Worm (Caenorhabditis elegans): Measurements from ENCODE around the gene hst-1.

- no peak for TF ChIP-seq flt-1 (GFP tag; IDR thresholded peaks at IDR 0.05)
- no peak for TF ChIP-seq klf-2 (GFP tag; conservative IDR thresholded peaks at IDR 0.05)
- TF ChIP-seq T22C8.4 (GFP tag; IDR thresholded peaks at IDR 0.05), result no peak
- no peak for TF ChIP-seq cog-1 (tag; optimal IDR thresholded peaks at IDR 0.05)
Measured at ce11 chrIV:8654115-8654628, 37.1 kb downstream of the hst-1 start, which contains the start of gene C49C8.1.

Measured in whole organism, midembryonic.